Worm (Caenorhabditis elegans): ENCODE measurements around the gene mpz-1.

DNA sequence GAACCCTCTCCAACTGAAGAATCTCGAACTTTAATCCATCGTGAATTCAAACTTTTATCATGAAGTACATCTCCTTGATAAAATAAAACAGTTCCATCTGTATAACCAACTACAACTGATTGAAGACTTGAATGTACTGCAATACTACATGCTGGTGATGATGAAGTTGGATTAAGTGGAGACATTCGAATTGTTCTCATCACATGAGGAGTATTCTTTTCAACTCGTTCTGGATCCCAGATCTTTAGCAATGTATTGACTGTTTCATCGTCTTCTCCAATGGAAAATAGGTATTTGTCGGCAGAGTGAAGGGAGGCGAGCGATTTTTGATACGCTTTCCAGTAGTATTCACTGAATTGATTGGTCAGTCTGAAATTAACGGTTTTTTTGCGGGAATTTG lies 14.7 kb upstream of the mpz-1 start:
- TF ChIP-seq R02D3.7 (tag; optimal IDR thresholded peaks at IDR 0.05) = no peak
- no peak for TF ChIP-seq nhr-11 (tag; optimal IDR thresholded peaks at IDR 0.05)
- no peak for TF ChIP-seq nhr-237 (tag; optimal IDR thresholded peaks at IDR 0.05)
- no peak for TF ChIP-seq ztf-1 (GFP tag; conservative IDR thresholded peaks at IDR 0.05)
- no peak for TF ChIP-seq nhr-23 (tag; optimal IDR thresholded peaks at IDR 0.05)
- TF ChIP-seq crh-2 (tag; optimal IDR thresholded peaks at IDR 0.05) = no peak
- no peak for TF ChIP-seq fos-1 (tag; optimal IDR thresholded peaks at IDR 0.05)
- TF ChIP-seq unc-39 (tag; optimal IDR thresholded peaks at IDR 0.05) = no peak
- no peak for TF ChIP-seq egl-27 (tag; optimal IDR thresholded peaks at IDR 0.05)
- no peak for TF ChIP-seq mdl-1 (tag; optimal IDR thresholded peaks at IDR 0.05)
